Fruit fly (Drosophila melanogaster) whole organism, embryonic: ENCODE measurements around the gene Pgm1.

Experiments
- Aef1 ChIP-seq: fragments of 200-800 bp; sonication (Bioruptor generic); IDR thresholded peaks from 3 replicates; pipeline ENCODE4 v1.3.6; 2022; ENCODE audit warnings: missing biosample characterization, missing genetic modification characterization
- Antp ChIP-seq: fragments of 200-800 bp; sonication (Bioruptor generic); optimal IDR thresholded peaks from 3 replicates; lab custom pipeline; 2016; ENCODE audit warnings: missing biosample characterization, missing genetic modification characterization
- CG10565 ChIP-seq: fragments of 200-800 bp; sonication (Bioruptor generic); optimal IDR thresholded peaks from 3 replicates; lab custom pipeline; 2016; ENCODE audit warnings: missing biosample characterization, mild to moderate bottlenecking, missing genetic modification characterization
- CG11695 ChIP-seq: fragments of 200-800 bp; sonication (Bioruptor generic); IDR thresholded peaks from 3 replicates; pipeline ENCODE4 v1.3.6; 2022; ENCODE audit warnings: missing biosample characterization, missing genetic modification characterization
- CG1233 ChIP-seq: fragments of 200-800 bp; sonication (Bioruptor generic); optimal IDR thresholded peaks from 4 replicates; lab custom pipeline; 2018; ENCODE audit warnings: missing biosample characterization, mild to moderate bottlenecking, missing genetic modification characterization
- CG13287 ChIP-seq: fragments of 200-800 bp; sonication (Bioruptor generic); IDR thresholded peaks from 2 replicates; pipeline ENCODE4 v1.3.6; 2022; ENCODE audit warnings: missing biosample characterization, missing genetic modification characterization; ENCODE audit not compliant: partially characterized antibody
- CG13624 ChIP-seq: fragments of 200-800 bp; sonication (Bioruptor generic); optimal IDR thresholded peaks from 2 replicates; lab custom pipeline; 2016; ENCODE audit warnings: missing biosample characterization, missing genetic modification characterization
- CG1529 ChIP-seq: fragments of 200-800 bp; sonication (Bioruptor generic); optimal IDR thresholded peaks from 3 replicates; lab custom pipeline; 2018; ENCODE audit warnings: missing biosample characterization, missing genetic modification characterization
- CG15514 ChIP-seq: fragments of 200-800 bp; sonication (Bioruptor generic); optimal IDR thresholded peaks from 3 replicates; lab custom pipeline; 2017; ENCODE audit warnings: missing biosample characterization, missing genetic modification characterization, mild to moderate bottlenecking, moderate library complexity, missing genetic modification reagents
- CG1602 ChIP-seq: fragments of 200-800 bp; sonication (Bioruptor generic); optimal IDR thresholded peaks from 3 replicates; lab custom pipeline; 2016; ENCODE audit warnings: missing biosample characterization, missing genetic modification characterization
- CG1603 ChIP-seq: fragments of 200-800 bp; sonication (Bioruptor generic); optimal IDR thresholded peaks from 2 replicates; lab custom pipeline; 2019; ENCODE audit warnings: missing biosample characterization, mild to moderate bottlenecking, missing genetic modification characterization, moderate library complexity
- CG2116 ChIP-seq: fragments of 200-800 bp; sonication (Bioruptor generic); optimal IDR thresholded peaks from 3 replicates; lab custom pipeline; 2018; ENCODE audit warnings: missing biosample characterization, mild to moderate bottlenecking, missing genetic modification characterization
- CG2199 ChIP-seq: fragments of 200-800 bp; sonication (Bioruptor generic); IDR thresholded peaks from 3 replicates; pipeline ENCODE4 v1.3.6; 2022; ENCODE audit warnings: missing biosample characterization, missing genetic modification characterization
- CG2712 ChIP-seq: fragments of 200-800 bp; optimal IDR thresholded peaks from 3 replicates; lab custom pipeline; 2019; ENCODE audit warnings: missing biosample characterization, mild to moderate bottlenecking, missing genetic modification characterization, moderate library complexity
- CG4328 ChIP-seq: fragments of 200-800 bp; sonication (Bioruptor generic); optimal IDR thresholded peaks from 3 replicates; lab custom pipeline; 2017; ENCODE audit warnings: missing biosample characterization, missing genetic modification reagents, missing genetic modification characterization
- CG7357 ChIP-seq: fragments of 200-800 bp; sonication (Bioruptor generic); IDR thresholded peaks from 3 replicates; pipeline ENCODE4 v1.3.6; 2022; ENCODE audit warnings: missing biosample characterization, missing genetic modification characterization
- CG7745 ChIP-seq: fragments of 200-800 bp; sonication (Bioruptor generic); optimal IDR thresholded peaks from 2 replicates; lab custom pipeline; 2018; ENCODE audit warnings: missing biosample characterization, mild to moderate bottlenecking, missing genetic modification characterization, moderate library complexity
- CG9215 ChIP-seq: fragments of 200-800 bp; sonication (Bioruptor generic); IDR thresholded peaks from 2 replicates; pipeline ENCODE4 v1.3.6; 2022; ENCODE audit warnings: missing biosample characterization, missing genetic modification characterization
- CG9817 ChIP-seq: fragments of 200-800 bp; sonication (Bioruptor generic); optimal IDR thresholded peaks from 2 replicates; lab custom pipeline; 2018; ENCODE audit warnings: missing biosample characterization, mild to moderate bottlenecking, missing genetic modification characterization, moderate library complexity
- Dad ChIP-seq: fragments of 200-800 bp; sonication (Bioruptor generic); optimal IDR thresholded peaks from 3 replicates; lab custom pipeline; 2016; ENCODE audit warnings: missing biosample characterization, missing genetic modification characterization
- Deaf1 ChIP-seq: fragments of 200-800 bp; optimal IDR thresholded peaks from 3 replicates; lab custom pipeline; 2019; ENCODE audit warnings: missing biosample characterization, mild to moderate bottlenecking, missing genetic modification characterization, moderate library complexity
- Doc3 ChIP-seq: fragments of 200-800 bp; sonication (Bioruptor generic); IDR thresholded peaks from 3 replicates; pipeline ENCODE4 v1.3.6; 2022; ENCODE audit warnings: missing biosample characterization, missing genetic modification characterization; ENCODE audit not compliant: partially characterized antibody
- Gsc ChIP-seq: fragments of 200-800 bp; sonication (Bioruptor generic); IDR thresholded peaks from 2 replicates; pipeline ENCODE4 v1.3.6; 2022; ENCODE audit warnings: missing biosample characterization, missing genetic modification characterization
- Hr3 ChIP-seq: fragments of 200-800 bp; sonication (Bioruptor generic); optimal IDR thresholded peaks from 3 replicates; lab custom pipeline; 2016; ENCODE audit warnings: missing biosample characterization, missing genetic modification characterization
- Nf-YB ChIP-seq: fragments of 200-800 bp; sonication (Bioruptor generic); optimal IDR thresholded peaks from 3 replicates; lab custom pipeline; 2019; ENCODE audit warnings: missing biosample characterization, mild to moderate bottlenecking, missing genetic modification characterization, moderate library complexity
- Spps ChIP-seq: fragments of 200-800 bp; sonication (Bioruptor generic); optimal IDR thresholded peaks from 2 replicates; lab custom pipeline; 2018; ENCODE audit warnings: missing biosample characterization, mild to moderate bottlenecking, missing genetic modification characterization
- Sry-δ ChIP-seq: fragments of 200-800 bp; sonication (Bioruptor generic); optimal IDR thresholded peaks from 2 replicates; lab custom pipeline; 2016; ENCODE audit warnings: missing biosample characterization, missing genetic modification characterization
- az2 ChIP-seq: fragments of 200-800 bp; sonication (Bioruptor generic); optimal IDR thresholded peaks from 3 replicates; lab custom pipeline; 2016; ENCODE audit warnings: missing biosample characterization, missing genetic modification characterization
- cas ChIP-seq: fragments of 200-800 bp; sonication (Bioruptor generic); IDR thresholded peaks from 2 replicates; pipeline ENCODE4 v1.3.6; 2022; ENCODE audit warnings: missing biosample characterization, missing genetic modification characterization
- corto ChIP-seq: fragments of 200-800 bp; sonication (Bioruptor generic); optimal IDR thresholded peaks from 2 replicates; lab custom pipeline; 2016; ENCODE audit warnings: missing biosample characterization, mild to moderate bottlenecking, missing genetic modification characterization, moderate library complexity
- dysf ChIP-seq: fragments of 200-800 bp; sonication (Bioruptor generic); IDR thresholded peaks from 3 replicates; pipeline ENCODE4 v1.3.6; 2022; ENCODE audit warnings: missing biosample characterization, missing genetic modification characterization
- fd64A ChIP-seq: fragments of 200-800 bp; sonication (Bioruptor generic); optimal IDR thresholded peaks from 3 replicates; lab custom pipeline; 2018; ENCODE audit warnings: missing biosample characterization, mild to moderate bottlenecking, missing genetic modification characterization
- gce ChIP-seq: fragments of 200-800 bp; sonication (Bioruptor generic); IDR thresholded peaks from 3 replicates; pipeline ENCODE4 v1.3.6; 2022; ENCODE audit warnings: missing biosample characterization, missing genetic modification characterization
- gsb ChIP-seq: fragments of 200-800 bp; sonication (Bioruptor generic); IDR thresholded peaks from 2 replicates; pipeline ENCODE4 v1.3.6; 2022; ENCODE audit warnings: missing biosample characterization, missing genetic modification characterization
- insv ChIP-seq, 2 experiments: fragments of 200-800 bp; sonication (Bioruptor generic); optimal IDR thresholded peaks; 3 replicates each; lab custom pipeline; 2016 to 2018; ENCODE audit warnings: missing biosample characterization in 2 of 2, missing genetic modification characterization in 2 of 2
- lmd ChIP-seq: fragments of 200-800 bp; sonication (Bioruptor generic); IDR thresholded peaks from 2 replicates; pipeline ENCODE4 v1.3.6; 2022; ENCODE audit warnings: missing biosample characterization, missing genetic modification characterization
- lola ChIP-seq, 3 experiments: fragments of >200 bp in 2 of 3; fragments of 200-800 bp in 1 of 3; sonication (Bioruptor generic) in 1 of 3; optimal IDR thresholded peaks; 2 replicates each; lab custom pipeline; 2017 to 2019; ENCODE audit warnings: missing biosample characterization in 3 of 3, missing genetic modification characterization in 3 of 3, mild to moderate bottlenecking in 1 of 3, moderate library complexity in 1 of 3
- mirr ChIP-seq: fragments of 200-800 bp; sonication (Bioruptor generic); optimal IDR thresholded peaks from 3 replicates; lab custom pipeline; 2018; ENCODE audit warnings: missing biosample characterization, mild to moderate bottlenecking, missing genetic modification characterization
- odd ChIP-seq: fragments of 200-800 bp; sonication (Bioruptor generic); optimal IDR thresholded peaks from 2 replicates; lab custom pipeline; 2017; ENCODE audit warnings: missing biosample characterization, mild to moderate bottlenecking, missing genetic modification characterization
- org-1 ChIP-seq: fragments of 200-800 bp; sonication (Bioruptor generic); optimal IDR thresholded peaks from 2 replicates; lab custom pipeline; 2017; ENCODE audit warnings: missing biosample characterization, missing genetic modification characterization
- prd ChIP-seq, 3 experiments: fragments of >200 bp in 2 of 3; fragments of 200-800 bp in 1 of 3; sonication (Bioruptor generic) in 1 of 3; optimal IDR thresholded peaks in 2 of 3; IDR thresholded peaks in 1 of 3; 2 replicates in 2 of 3; 3 replicates in 1 of 3; pipeline versions ENCODE4 v1.3.6 to Lab custom; 2017 to 2022; ENCODE audit warnings: missing biosample characterization in 1 of 3, missing genetic modification characterization in 1 of 3
- pum ChIP-seq: fragments of 200-800 bp; sonication (Bioruptor generic); optimal IDR thresholded peaks from 2 replicates; lab custom pipeline; 2016; ENCODE audit warnings: missing biosample characterization, missing genetic modification characterization
- sd ChIP-seq: fragments of 200-800 bp; sonication (Bioruptor generic); optimal IDR thresholded peaks from 3 replicates; lab custom pipeline; 2018; ENCODE audit warnings: missing biosample characterization, mild to moderate bottlenecking, missing genetic modification characterization, moderate library complexity
- sens ChIP-seq: fragments of 200-800 bp; sonication (Bioruptor generic); peaks from one replicate; lab custom pipeline; 2016; ENCODE audit warnings: missing biosample characterization, missing genetic modification characterization
- slp2 ChIP-seq: fragments of 200-800 bp; sonication (Bioruptor generic); optimal IDR thresholded peaks from 2 replicates; lab custom pipeline; 2016; ENCODE audit warnings: missing biosample characterization, missing genetic modification characterization
- sob ChIP-seq: fragments of 200-800 bp; sonication (Bioruptor generic); IDR thresholded peaks from 2 replicates; pipeline ENCODE4 v1.3.6; 2022; ENCODE audit warnings: missing biosample characterization, missing genetic modification characterization
- sug ChIP-seq: fragments of 200-800 bp; optimal IDR thresholded peaks from 2 replicates; lab custom pipeline; 2019; ENCODE audit warnings: missing biosample characterization, mild to moderate bottlenecking, missing genetic modification characterization, moderate library complexity
- usp ChIP-seq: fragments of >200 bp; optimal IDR thresholded peaks from 2 replicates; lab custom pipeline; 2017; ENCODE audit warnings: missing biosample characterization, missing genetic modification characterization
- zfh2 ChIP-seq: fragments of 200-800 bp; sonication (Bioruptor generic); optimal IDR thresholded peaks from 2 replicates; lab custom pipeline; 2016; ENCODE audit warnings: missing biosample characterization, missing genetic modification characterization

Pgm1 gene

dm6 chr3L:16131264-16132066 is 3.1 kb upstream of the Pgm1 start, which contains the start of the genes Trs20 and elg1 (continued):
- TF ChIP-seq CG2116 (GFP tag; lab: Kevin White, UChicago) (peak; percentile 39), az2 (peak; percentile 29), CG1602 (GFP tag; lab: Kevin White, UChicago) (peak; percentile 35), CG13287 (no peak; the same call in 1 of the 2 replicates), zfh2 (GFP tag; lab: Kevin White, UChicago) (peak; percentile 10), CG7357 (GFP tag; lab: Robert Waterston, UW) (no peak), odd (GFP tag; lab: Kevin White, UChicago) (no peak), CG1529 (GFP tag; lab: Kevin White, UChicago) (no peak), Gsc (GFP tag; lab: Robert Waterston, UW) (no peak), Doc3 (GFP tag; lab: Robert Waterston, UW) (no peak), Spps (tag; lab: Kevin White, UChicago) (no peak), Deaf1 (tag; lab: Kevin White, UChicago) (no peak), sug (tag; lab: Kevin White, UChicago) (peak; percentile 58), cas (0 out of 2 replicates have a peak, but pooled peaks have one; percentile 4), CG2199 (GFP tag; lab: Robert Waterston, UW) (no peak), dysf (peak; percentile 45; the same call in 1 of the 3 replicates), CG13624 (GFP tag; lab: Kevin White, UChicago) (no peak), Antp (GFP tag; lab: Kevin White, UChicago) (no peak), CG9215 (GFP tag; lab: Robert Waterston, UW) (no peak), sd (tag; lab: Kevin White, UChicago) (peak; percentile 37), CG2712 (peak; percentile 85), fd64A (GFP tag; lab: Kevin White, UChicago) (no peak), mirr (GFP tag; lab: Kevin White, UChicago) (no peak), prd (optimal IDR thresholded peaks at IDR 0.05; lab: Kevin White, UChicago) (no peak), prd (GFP tag; IDR thresholded peaks at IDR 0.05; lab: Robert Waterston, UW) (peak; percentile 45; the same call in 1 of the 3 replicates), lola (GFP tag; optimal IDR thresholded peaks at IDR 0.05; lab: Kevin White, UChicago) (peak in 1 of 3 experiments; percentile 61), CG10565 (GFP tag; lab: Kevin White, UChicago) (no peak), slp2 (no peak), insv (GFP tag; optimal IDR thresholded peaks at IDR 0.05; lab: Kevin White, UChicago) (peak in 1 of 2 experiments; percentile 35), CG1233 (GFP tag; lab: Kevin White, UChicago) (peak; percentile 1), CG9817 (no peak), gsb (no peak), org-1 (GFP tag; lab: Kevin White, UChicago) (no peak), CG1603 (tag; lab: Kevin White, UChicago) (peak; percentile 43), CG7745 (tag; lab: Kevin White, UChicago) (no peak), Dad (GFP tag; lab: Kevin White, UChicago) (no peak), Hr3 (GFP tag; lab: Kevin White, UChicago) (peak; percentile 81), CG4328 (peak; percentile 39), gce (GFP tag; lab: Robert Waterston, UW) (no peak), sob (peak; percentile 59), pum (GFP tag; lab: Kevin White, UChicago) (no peak), CG11695 (peak; percentile 56; the same call in 2 of the 3 replicates), usp (GFP tag; lab: Kevin White, UChicago) (no peak), Sry-δ (GFP tag; lab: Kevin White, UChicago) (no peak), corto (GFP tag; lab: Kevin White, UChicago) (peak; percentile 2), Aef1 (peak; percentile 17; the same call in 1 of the 3 replicates), sens (GFP tag; lab: Kevin White, UChicago) (peak; percentile 77), CG15514 (GFP tag; lab: Kevin White, UChicago) (peak; percentile 50), lmd (GFP tag; lab: Robert Waterston, UW) (no peak), Nf-YB (GFP tag; lab: Kevin White, UChicago) (peak; percentile 54)
